Worm (Caenorhabditis elegans): Measurements from ENCODE around the gene str-102.

Gene str-102

DNA sequence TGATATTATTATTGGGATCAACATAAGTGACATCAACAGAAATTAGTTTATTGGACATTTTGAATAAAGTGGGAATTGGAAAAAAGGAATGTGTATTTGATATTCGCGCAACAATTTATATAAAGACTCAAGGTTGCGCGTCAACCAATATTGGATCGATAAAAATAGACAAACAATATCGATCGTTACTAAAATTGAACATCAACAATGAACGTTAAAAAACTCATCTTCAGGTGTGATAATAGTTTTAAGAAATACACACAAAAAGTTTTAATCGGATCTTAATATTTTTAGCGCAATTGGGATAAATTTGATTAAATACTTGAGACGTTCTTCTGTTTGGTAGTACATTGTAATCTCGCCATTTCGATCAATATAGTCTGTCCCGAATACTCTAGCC, 38.8 kb downstream of the str-102 start, which contains the start of gene fbxa-104:
fbxa-104 (minus strand) TSS at position 83 of the 400 bp plus-strand sequence.
- no peak for TF ChIP-seq lin-15B (tag; optimal IDR thresholded peaks at IDR 0.05)
- TF ChIP-seq fkh-2 (tag; optimal IDR thresholded peaks at IDR 0.05): no peak
- no peak for TF ChIP-seq ama-1 (optimal IDR thresholded peaks at IDR 0.05)
- no peak for TF ChIP-seq egl-27 (tag; optimal IDR thresholded peaks at IDR 0.05)
- TF ChIP-seq ztf-11 (tag; optimal IDR thresholded peaks at IDR 0.05): no peak
- no peak for TF ChIP-seq nhr-76 (tag; optimal IDR thresholded peaks at IDR 0.05)
- no peak for TF ChIP-seq nhr-28 (tag; optimal IDR thresholded peaks at IDR 0.05)
- no peak for TF ChIP-seq lin-39 (tag; optimal IDR thresholded peaks at IDR 0.05)
- no peak for TF ChIP-seq pqm-1 (tag; optimal IDR thresholded peaks at IDR 0.05)
- no peak for TF ChIP-seq nhr-67 (tag; optimal IDR thresholded peaks at IDR 0.05)
- TF ChIP-seq aly-2 (tag; optimal IDR thresholded peaks at IDR 0.05): no peak
- TF ChIP-seq unc-62 (GFP tag; optimal IDR thresholded peaks at IDR 0.05): no peak
- no peak for TF ChIP-seq fkh-10 (GFP tag; optimal IDR thresholded peaks at IDR 0.05)
- no peak for TF ChIP-seq nhr-43 (tag; optimal IDR thresholded peaks at IDR 0.05; ENCODE audit: poor library complexity, severe bottlenecking)
- no peak for TF ChIP-seq elt-1 (tag; optimal IDR thresholded peaks at IDR 0.05)
- no peak for TF ChIP-seq elt-2 (tag; optimal IDR thresholded peaks at IDR 0.05)
- TF ChIP-seq nhr-11 (tag; optimal IDR thresholded peaks at IDR 0.05): no peak
- no peak for TF ChIP-seq nhr-12 (tag; optimal IDR thresholded peaks at IDR 0.05)
- TF ChIP-seq elt-3 (tag; optimal IDR thresholded peaks at IDR 0.05): no peak

DNA sequence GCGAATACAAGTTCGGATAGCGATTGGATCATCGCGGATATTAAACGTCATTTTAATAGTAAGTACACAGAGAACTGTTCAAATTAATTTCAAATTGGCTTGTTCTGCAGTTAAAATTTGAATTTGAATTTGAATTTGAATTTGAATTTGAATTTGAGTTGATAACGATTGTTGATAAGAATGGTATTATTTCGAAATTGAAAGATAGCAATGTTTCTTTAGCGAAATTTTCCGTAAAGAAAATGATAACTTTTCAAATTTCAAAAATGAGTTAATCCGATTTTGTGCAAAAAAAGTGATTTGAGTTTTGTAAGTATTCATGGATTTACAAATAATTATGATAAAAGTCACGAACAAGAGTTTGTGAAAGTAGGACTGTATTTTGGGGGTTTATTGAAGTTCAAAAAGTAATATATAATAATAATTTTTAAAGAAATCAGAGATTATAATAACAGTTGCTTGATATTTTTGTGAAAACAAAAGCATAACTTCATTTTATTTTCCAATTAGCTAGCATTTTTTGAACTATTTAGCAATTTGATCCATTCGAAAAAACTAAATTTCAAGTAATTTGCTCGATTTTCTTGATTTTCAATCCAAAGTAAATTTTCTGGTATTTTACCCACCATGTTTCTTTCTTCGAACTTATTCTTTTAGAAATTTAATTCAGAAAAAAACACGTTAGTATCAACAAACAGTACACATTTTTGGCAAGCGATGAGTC, 40.7 kb downstream of the str-102 start, which contains the start of gene Y36E3A.2:
Y36E3A.2 (plus strand) TSS at position 674 of the 724 bp plus-strand sequence.
- TF ChIP-seq pha-4 (tag; optimal IDR thresholded peaks at IDR 0.05) (peak; percentile 1), unc-39 (tag; optimal IDR thresholded peaks at IDR 0.05) (no peak), elt-2 (tag; optimal IDR thresholded peaks at IDR 0.05) (peak; percentile 70)

DNA sequence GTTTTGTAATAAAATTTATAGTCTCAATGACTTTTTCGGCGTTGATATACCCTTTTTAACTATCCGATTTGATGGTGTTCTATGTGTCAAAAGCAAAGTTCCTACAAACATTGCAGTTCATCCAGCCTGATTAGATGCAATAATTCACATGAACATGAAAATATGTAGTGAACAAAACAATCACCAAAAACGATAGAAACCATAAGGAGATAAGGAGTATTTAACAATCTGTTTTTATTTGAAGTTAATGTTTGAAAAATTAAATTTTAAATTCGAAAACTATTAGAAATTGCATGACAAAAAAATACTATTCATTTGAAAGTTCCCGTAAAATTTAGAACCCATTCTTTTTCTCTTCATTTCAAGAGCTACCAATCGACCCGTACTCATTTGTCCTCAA, 42.1 kb downstream of the str-102 start, which contains the start of gene fbxa-209:
fbxa-209 (minus strand) TSS at position 101 of the 400 bp plus-strand sequence.
- TF ChIP-seq aly-2 (tag; optimal IDR thresholded peaks at IDR 0.05): no peak
- no peak for TF ChIP-seq ztf-4 (tag; optimal IDR thresholded peaks at IDR 0.05)
- no peak for TF ChIP-seq ZK546.5 (tag; optimal IDR thresholded peaks at IDR 0.05)
- no peak for TF ChIP-seq fkh-2 (tag; optimal IDR thresholded peaks at IDR 0.05)
- no peak for TF ChIP-seq nhr-12 (tag; optimal IDR thresholded peaks at IDR 0.05)
- no peak for TF ChIP-seq egl-5 (tag; optimal IDR thresholded peaks at IDR 0.05)
- TF ChIP-seq sea-2 (GFP tag; optimal IDR thresholded peaks at IDR 0.05): no peak
- no peak for TF ChIP-seq nhr-25 (tag; optimal IDR thresholded peaks at IDR 0.05)
- TF ChIP-seq elt-3 (tag; optimal IDR thresholded peaks at IDR 0.05): no peak
- no peak for TF ChIP-seq nfya-1 (tag; optimal IDR thresholded peaks at IDR 0.05; ENCODE audit: insufficient read depth)
- no peak for TF ChIP-seq eor-1 (tag; optimal IDR thresholded peaks at IDR 0.05)
- TF ChIP-seq nhr-11 (tag; optimal IDR thresholded peaks at IDR 0.05): no peak
- no peak for TF ChIP-seq mml-1 (tag; optimal IDR thresholded peaks at IDR 0.05)
- no peak for TF ChIP-seq nhr-28 (tag; optimal IDR thresholded peaks at IDR 0.05)

DNA sequence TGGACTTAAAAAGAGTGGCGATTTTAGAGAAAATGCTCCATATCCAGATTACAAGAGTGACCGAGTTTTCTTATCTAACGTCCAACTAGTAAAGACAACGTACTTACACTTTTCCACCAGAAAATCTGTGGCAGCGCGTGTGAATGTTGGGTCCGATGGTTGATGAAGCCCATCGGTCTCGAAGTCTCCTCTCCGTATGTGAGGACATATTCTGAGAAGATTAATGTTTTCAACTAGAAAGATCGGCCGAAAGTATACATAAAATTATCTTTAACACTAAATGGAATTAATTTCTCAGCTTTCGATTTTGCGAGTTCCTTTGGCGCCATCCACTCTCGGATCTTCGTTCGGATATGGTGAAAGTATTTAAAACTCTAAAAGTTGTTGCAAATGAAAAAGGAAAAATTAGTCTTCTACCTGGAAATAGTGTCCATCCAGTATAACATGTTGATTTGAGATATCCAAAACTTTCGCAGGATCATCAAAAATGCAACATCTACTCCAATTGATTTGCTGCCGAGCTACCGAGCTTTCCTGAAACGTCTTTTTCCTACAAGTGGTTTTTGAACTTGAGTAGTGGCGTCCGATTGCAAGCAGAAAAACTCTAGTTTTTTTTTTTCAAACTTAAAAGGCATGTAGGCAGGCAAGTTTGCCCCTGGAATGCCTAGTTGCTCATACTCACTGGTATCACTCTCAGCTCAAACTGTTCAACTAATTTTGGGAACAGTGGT, 46.7 kb downstream of the str-102 start:
- TF ChIP-seq egl-27 (tag; optimal IDR thresholded peaks at IDR 0.05): no peak
- no peak for TF ChIP-seq zag-1 (tag; optimal IDR thresholded peaks at IDR 0.05)
- TF ChIP-seq ZK546.5 (tag; optimal IDR thresholded peaks at IDR 0.05): no peak
- no peak for TF ChIP-seq ztf-4 (tag; optimal IDR thresholded peaks at IDR 0.05)
- TF ChIP-seq jun-1 (tag; optimal IDR thresholded peaks at IDR 0.05): no peak
- TF ChIP-seq nhr-28 (tag; optimal IDR thresholded peaks at IDR 0.05): no peak
- TF ChIP-seq ceh-9 (tag; optimal IDR thresholded peaks at IDR 0.05): no peak

DNA sequence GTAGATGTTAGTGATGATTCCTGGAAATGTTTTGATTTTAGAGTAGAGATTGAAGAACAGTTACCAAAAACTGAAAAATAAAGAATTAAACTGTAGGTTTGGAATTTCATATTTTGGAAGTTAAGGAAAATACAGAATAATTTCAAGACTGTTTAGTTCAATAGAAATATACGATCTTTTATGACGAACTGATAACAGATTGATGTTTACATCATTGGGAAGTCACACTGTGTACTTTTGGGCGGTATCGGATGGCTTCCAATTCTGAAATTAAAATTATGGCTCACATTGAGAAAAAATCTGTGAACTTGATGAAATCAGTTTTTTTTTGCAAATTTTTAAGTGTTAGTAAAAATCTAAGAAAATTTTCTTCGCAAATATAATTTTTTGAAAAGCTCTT, 47.6 kb downstream of the str-102 start, which contains the start of gene T26H5.8:
T26H5.8 (minus strand) TSS at position 270 of the 400 bp plus-strand sequence.
- peak; percentile 90 for TF ChIP-seq pha-4 (tag; optimal IDR thresholded peaks at IDR 0.05)
- TF ChIP-seq nhr-237 (tag; optimal IDR thresholded peaks at IDR 0.05): no peak
- no peak for TF ChIP-seq sea-2 (GFP tag; optimal IDR thresholded peaks at IDR 0.05)
- TF ChIP-seq elt-2 (tag; optimal IDR thresholded peaks at IDR 0.05): peak; percentile 56
- peak; percentile 86 for TF ChIP-seq pqm-1 (tag; optimal IDR thresholded peaks at IDR 0.05)

Data from whole organism, L3 larva.